Worm (Caenorhabditis elegans): ENCODE measurements around the gene F36F12.1.
"Not testable (repeated sequence)": the region's sequence is repeated elsewhere in the genome, so short reads cannot be mapped to it uniquely, and the experiment has no call there.

Gene F36F12.1

ce11 chrV:2144408-2144807, 41.4 kb upstream of the F36F12.1 start, which contains the start of gene F22F7.12:
TSS of gene F22F7.12 (minus strand) at chrV:2144508.
- TF ChIP-seq sox-2 (GFP tag; IDR thresholded peaks at IDR 0.05); ceh-9 (tag; optimal IDR thresholded peaks at IDR 0.05); odd-2 (tag; optimal IDR thresholded peaks at IDR 0.05): not testable (repeated sequence)

DNA sequence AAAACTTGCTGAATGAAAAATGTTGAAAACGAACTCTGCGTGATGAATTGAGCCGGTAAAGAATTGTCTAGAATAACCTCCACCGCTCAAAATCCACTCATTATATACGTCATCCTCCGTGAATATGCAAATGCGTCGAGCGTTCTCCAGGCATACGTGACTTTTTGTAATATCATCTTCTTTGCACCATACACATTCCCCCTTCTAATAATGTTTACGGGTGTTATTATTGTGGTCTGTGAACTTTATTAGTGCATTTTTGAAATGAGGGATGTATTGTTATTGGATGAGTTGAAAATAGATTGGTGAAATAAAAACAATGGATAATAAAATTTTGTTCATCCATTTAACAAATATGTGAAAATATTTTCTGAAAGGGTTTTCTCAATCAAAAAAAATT, 36.9 kb upstream of the F36F12.1 start, which contains the start of gene F22F7.7:
F22F7.7 (minus strand) TSS at position 125 of the 400 bp plus-strand sequence.
- TF ChIP-seq ama-1 (optimal IDR thresholded peaks at IDR 0.05) = no peak
- TF ChIP-seq gmeb-2 (tag; optimal IDR thresholded peaks at IDR 0.05) = no peak
- no peak for TF ChIP-seq rnt-1 (tag; optimal IDR thresholded peaks at IDR 0.05)
- TF ChIP-seq ceh-2 (tag; optimal IDR thresholded peaks at IDR 0.05) = no peak
- no peak for TF ChIP-seq unc-3 (GFP tag; conservative IDR thresholded peaks at IDR 0.05)
- no peak for TF ChIP-seq unc-3 (tag; optimal IDR thresholded peaks at IDR 0.05)
- no peak for TF ChIP-seq pha-4 (tag; optimal IDR thresholded peaks at IDR 0.05)
- TF ChIP-seq fkh-6 (tag; optimal IDR thresholded peaks at IDR 0.05) = no peak
- no peak for TF ChIP-seq hlh-6 (tag; optimal IDR thresholded peaks at IDR 0.05)
- no peak for TF ChIP-seq ttx-3 (tag; optimal IDR thresholded peaks at IDR 0.05)
- TF ChIP-seq ztf-16 (tag; optimal IDR thresholded peaks at IDR 0.05) = no peak
- TF ChIP-seq madf-2 (tag; optimal IDR thresholded peaks at IDR 0.05) = no peak
- TF ChIP-seq ceh-18 (tag; optimal IDR thresholded peaks at IDR 0.05) = no peak
- TF ChIP-seq nfya-1 (tag; optimal IDR thresholded peaks at IDR 0.05) = no peak
- no peak for TF ChIP-seq mec-3 (tag; optimal IDR thresholded peaks at IDR 0.05; ENCODE audit: borderline replicate concordance)
- no peak for TF ChIP-seq unc-86 (tag; optimal IDR thresholded peaks at IDR 0.05)
- TF ChIP-seq hlh-13 (GFP tag; optimal IDR thresholded peaks at IDR 0.05) = no peak
- no peak for TF ChIP-seq ceh-19 (GFP tag; optimal IDR thresholded peaks at IDR 0.05)
- no peak for TF ChIP-seq pax-1 (tag; optimal IDR thresholded peaks at IDR 0.05)
- TF ChIP-seq lin-11 (tag; optimal IDR thresholded peaks at IDR 0.05) = no peak
- TF ChIP-seq hlh-30 (tag; optimal IDR thresholded peaks at IDR 0.05; ENCODE audit: insufficient read depth) = no peak

- TF ChIP-seq eyg-1 (tag; optimal IDR thresholded peaks at IDR 0.05) (no peak), ceh-34 (tag; optimal IDR thresholded peaks at IDR 0.05) (no peak), hlh-8 (tag; optimal IDR thresholded peaks at IDR 0.05) (no peak), ceh-14 (tag; optimal IDR thresholded peaks at IDR 0.05) (no peak), ceh-19 (GFP tag; optimal IDR thresholded peaks at IDR 0.05) (no peak), pat-9 (tag; optimal IDR thresholded peaks at IDR 0.05) (no peak), Y22D7AL.16 (tag; optimal IDR thresholded peaks at IDR 0.05) (no peak)
Measured at ce11 chrV:2138287-2138686, 35.3 kb upstream of the F36F12.1 start.

DNA sequence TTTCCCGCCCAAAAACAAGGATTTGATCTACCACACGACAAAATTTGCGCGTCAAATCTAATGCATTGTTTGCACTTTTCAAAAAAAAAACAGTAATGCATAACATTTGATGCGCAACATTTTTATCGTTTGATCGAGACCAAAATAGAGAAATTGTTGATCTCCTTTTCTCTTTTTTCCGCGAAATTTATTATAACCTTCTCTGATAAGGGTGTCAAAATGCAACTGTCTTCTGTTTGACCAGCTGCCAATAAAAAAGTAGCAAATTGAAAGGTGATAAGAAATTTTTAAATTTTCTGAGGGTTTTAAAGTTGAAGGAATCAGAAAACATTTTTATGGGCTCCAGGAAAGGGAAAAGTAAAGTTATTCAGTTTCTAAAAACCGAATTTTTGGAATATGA, 34.0 kb upstream of the F36F12.1 start:
- TF ChIP-seq fkh-10 (GFP tag; optimal IDR thresholded peaks at IDR 0.05) (no peak), ama-1 (optimal IDR thresholded peaks at IDR 0.05) (no peak), unc-55 (GFP tag; optimal IDR thresholded peaks at IDR 0.05) (no peak)

DNA sequence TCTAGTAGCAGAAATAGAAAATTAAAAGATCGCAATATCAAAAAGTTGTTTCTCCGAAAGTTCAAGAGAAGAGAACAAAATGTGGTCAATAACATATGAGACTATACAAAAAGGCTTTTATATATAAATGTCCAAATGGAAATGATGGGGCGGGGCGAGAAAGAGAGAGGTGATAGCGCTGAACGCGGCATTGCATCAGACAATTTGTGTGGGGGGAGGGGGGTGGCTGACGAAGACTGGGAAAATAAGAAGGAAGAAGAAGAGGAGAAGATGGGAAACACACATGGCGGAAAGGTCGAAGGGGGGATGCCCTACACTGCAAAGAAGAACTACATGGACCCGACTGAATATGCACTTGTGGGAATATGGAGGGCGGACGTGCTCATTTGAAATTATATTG, 32.3 kb upstream of the F36F12.1 start:
- peak; percentile 3 for TF ChIP-seq unc-42 (tag; optimal IDR thresholded peaks at IDR 0.05)
- no peak for TF ChIP-seq madf-2 (tag; optimal IDR thresholded peaks at IDR 0.05)
- no peak for TF ChIP-seq tbx-7 (tag; optimal IDR thresholded peaks at IDR 0.05)
- no peak for TF ChIP-seq npax-4 (tag; optimal IDR thresholded peaks at IDR 0.05)
- TF ChIP-seq sox-4 (tag; optimal IDR thresholded peaks at IDR 0.05) = peak; percentile 21
